Fruit fly (Drosophila melanogaster): ENCODE data around the gene cyst.
A peak's percentile ranks its signal among the peaks of the same experiment; 100 is the strongest.

cyst gene

DNA sequence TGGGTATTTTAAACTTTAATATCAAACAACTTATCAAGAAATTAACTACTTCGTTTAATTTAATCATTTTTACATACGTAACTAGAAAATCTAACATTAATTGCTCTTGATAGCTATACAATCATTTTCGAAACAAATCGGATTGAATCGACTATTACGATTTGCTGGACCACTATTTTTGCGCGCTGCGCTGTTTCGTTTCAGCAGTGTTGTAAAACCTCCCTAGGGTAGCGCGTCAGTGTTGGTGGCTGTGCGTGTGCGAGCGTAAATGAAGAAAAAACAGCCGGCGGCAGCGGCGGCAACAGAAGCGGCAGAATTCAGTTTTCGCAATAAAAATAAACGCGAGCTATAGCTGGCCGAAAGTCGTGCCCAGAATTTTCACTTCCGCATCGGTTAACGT is 24.7 kb upstream of the cyst start, which contains the start of gene CG33116:
TSS of gene CG33116 (plus strand) at position 233 of the 400 bp plus-strand sequence.
- TF ChIP-seq acj6 (GFP tag; optimal IDR thresholded peaks at IDR 0.05) = peak; percentile 82
- peak; percentile 88 for TF ChIP-seq vri (GFP tag; optimal IDR thresholded peaks at IDR 0.05)
- TF ChIP-seq CG34406 (GFP tag; optimal IDR thresholded peaks at IDR 0.05) = peak; percentile 75
- TF ChIP-seq Gug (GFP tag; IDR thresholded peaks at IDR 0.05) = peak; percentile 74
- TF ChIP-seq svp (GFP tag) = peak; percentile 90
- peak; percentile 60 for TF ChIP-seq CG8319 (GFP tag; optimal IDR thresholded peaks at IDR 0.05)
- TF ChIP-seq CG6276 (GFP tag; optimal IDR thresholded peaks at IDR 0.05) = peak; percentile 85
- TF ChIP-seq lz (GFP tag; optimal IDR thresholded peaks at IDR 0.05) = peak; percentile 87
- TF ChIP-seq esn (GFP tag; optimal IDR thresholded peaks at IDR 0.05) = peak; percentile 89
- TF ChIP-seq Sox14 (GFP tag; optimal IDR thresholded peaks at IDR 0.05) = peak; percentile 87
- TF ChIP-seq CG15336 (GFP tag; IDR thresholded peaks at IDR 0.05) = peak; percentile 89
- TF ChIP-seq CG6163 (GFP tag; IDR thresholded peaks at IDR 0.05) = peak; percentile 85
- peak; percentile 82 for TF ChIP-seq CG10669 (GFP tag; optimal IDR thresholded peaks at IDR 0.05)
- TF ChIP-seq CG9139 (GFP tag; optimal IDR thresholded peaks at IDR 0.05) = peak; percentile 51
- peak; percentile 39 for TF ChIP-seq Blimp-1 (GFP tag; optimal IDR thresholded peaks at IDR 0.05)
- peak; percentile 74 for TF ChIP-seq CG8632 (GFP tag; optimal IDR thresholded peaks at IDR 0.05)
- peak; percentile 74 for TF ChIP-seq CG10631 (GFP tag; optimal IDR thresholded peaks at IDR 0.05)
- TF ChIP-seq spab (GFP tag; optimal IDR thresholded peaks at IDR 0.05) = peak; percentile 70
- TF ChIP-seq Hr4 (GFP tag; optimal IDR thresholded peaks at IDR 0.05) = peak; percentile 92
- TF ChIP-seq ss (GFP tag; optimal IDR thresholded peaks at IDR 0.05) = peak; percentile 56 to 75
- peak; percentile 79 for TF ChIP-seq CG6792 (GFP tag; optimal IDR thresholded peaks at IDR 0.05)
- peak; percentile 73 for TF ChIP-seq Ets96B (tag; optimal IDR thresholded peaks at IDR 0.05)
- peak; percentile 86 for TF ChIP-seq net (GFP tag; optimal IDR thresholded peaks at IDR 0.05)
- peak; percentile 87 for TF ChIP-seq pdm3 (GFP tag; optimal IDR thresholded peaks at IDR 0.05)
- TF ChIP-seq Sox15 (GFP tag; optimal IDR thresholded peaks at IDR 0.05) = peak; percentile 61
- peak; percentile 88 for TF ChIP-seq OdsH (GFP tag; optimal IDR thresholded peaks at IDR 0.05)
- TF ChIP-seq CG8119 (GFP tag; IDR thresholded peaks at IDR 0.05) = peak; percentile 83
- TF ChIP-seq CG16779 (tag; optimal IDR thresholded peaks at IDR 0.05) = peak; percentile 57
- TF ChIP-seq eg (GFP tag; IDR thresholded peaks at IDR 0.05) = peak; percentile 88
- peak; percentile 76 for TF ChIP-seq CG6808 (GFP tag; optimal IDR thresholded peaks at IDR 0.05)
- TF ChIP-seq Eip75B (GFP tag; optimal IDR thresholded peaks at IDR 0.05) = peak; percentile 83
- TF ChIP-seq fd59A (GFP tag; optimal IDR thresholded peaks at IDR 0.05) = peak; percentile 70
- peak; percentile 92 for TF ChIP-seq CG3919 (GFP tag; optimal IDR thresholded peaks at IDR 0.05)
- peak; percentile 91 for TF ChIP-seq CG32006 (GFP tag; optimal IDR thresholded peaks at IDR 0.05)
- peak; percentile 64 for TF ChIP-seq Ets21C (GFP tag; optimal IDR thresholded peaks at IDR 0.05)
- TF ChIP-seq CG4318 (GFP tag; optimal IDR thresholded peaks at IDR 0.05) = peak; percentile 75
- peak; percentile 49 for TF ChIP-seq fkh (GFP tag; optimal IDR thresholded peaks at IDR 0.05)
- TF ChIP-seq CG11294 (GFP tag; IDR thresholded peaks at IDR 0.05) = peak; percentile 69
- peak; percentile 3 for TF ChIP-seq Hr38 (GFP tag; optimal IDR thresholded peaks at IDR 0.05)
- peak; percentile 64 to 84 for TF ChIP-seq salr (GFP tag; optimal IDR thresholded peaks at IDR 0.05)
- peak; percentile 71 for TF ChIP-seq CG6854 (GFP tag; optimal IDR thresholded peaks at IDR 0.05)
- peak; percentile 83 for TF ChIP-seq Hr39 (GFP tag; optimal IDR thresholded peaks at IDR 0.05)
- peak; percentile 87 for TF ChIP-seq CG31627 (GFP tag; optimal IDR thresholded peaks at IDR 0.05)
- TF ChIP-seq Lpt (GFP tag; optimal IDR thresholded peaks at IDR 0.05) = peak; percentile 80
- peak; percentile 88 for TF ChIP-seq Met (GFP tag; optimal IDR thresholded peaks at IDR 0.05)
- peak; percentile 77 for TF ChIP-seq CG7368 (GFP tag; optimal IDR thresholded peaks at IDR 0.05)
- TF ChIP-seq CG3032 (tag; optimal IDR thresholded peaks at IDR 0.05) = peak; percentile 77
- TF ChIP-seq fd85E (GFP tag; optimal IDR thresholded peaks at IDR 0.05) = peak; percentile 69
- TF ChIP-seq Eip78C (GFP tag) = peak; percentile 96
- TF ChIP-seq achi (GFP tag; optimal IDR thresholded peaks at IDR 0.05) = peak; percentile 85
- peak; percentile 72 for TF ChIP-seq CG11762 (GFP tag; optimal IDR thresholded peaks at IDR 0.05; ENCODE audit: insufficient read depth)
- TF ChIP-seq Sox102F (GFP tag; optimal IDR thresholded peaks at IDR 0.05) = peak; percentile 88

All from whole organism, prepupa.